Fruit fly (Drosophila melanogaster) whole organism, embryonic: ENCODE results near the gene CG32192.

Source experiments
- Abd-B ChIP-seq: fragments of 200-800 bp; sonication (Bioruptor generic); optimal IDR thresholded peaks from 2 replicates; lab custom pipeline; 2018; ENCODE audit warnings: missing biosample characterization, mild to moderate bottlenecking, missing genetic modification characterization, moderate library complexity
- Atf6 ChIP-seq: fragments of 200-800 bp; sonication (Bioruptor generic); IDR thresholded peaks from 2 replicates; pipeline ENCODE4 v1.3.6; 2022; ENCODE audit warnings: missing biosample characterization, missing genetic modification characterization
- B-H1 ChIP-seq: fragments of 200-800 bp; sonication (Bioruptor generic); IDR thresholded peaks from 3 replicates; pipeline ENCODE4 v1.3.6; 2022; ENCODE audit warnings: missing biosample characterization, missing genetic modification characterization
- CG10543 ChIP-seq: fragments of 200-800 bp; sonication (Bioruptor generic); optimal IDR thresholded peaks from 3 replicates; lab custom pipeline; 2017; ENCODE audit warnings: missing biosample characterization, mild to moderate bottlenecking, missing genetic modification characterization, moderate library complexity
- CG1233 ChIP-seq: fragments of 200-800 bp; sonication (Bioruptor generic); optimal IDR thresholded peaks from 4 replicates; lab custom pipeline; 2018; ENCODE audit warnings: missing biosample characterization, mild to moderate bottlenecking, missing genetic modification characterization
- CG12659 ChIP-seq: fragments of 200-800 bp; sonication (Bioruptor generic); optimal IDR thresholded peaks from 3 replicates; lab custom pipeline; 2017; ENCODE audit warnings: mild to moderate bottlenecking, missing biosample characterization, missing genetic modification reagents, missing genetic modification characterization
- CG12744 ChIP-seq: fragments of 200-800 bp; sonication (Bioruptor generic); optimal IDR thresholded peaks from 2 replicates; lab custom pipeline; 2016; ENCODE audit warnings: missing biosample characterization, missing genetic modification characterization
- CG12769 ChIP-seq: fragments of 200-800 bp; sonication (Bioruptor generic); optimal IDR thresholded peaks from 2 replicates; lab custom pipeline; 2019; ENCODE audit warnings: missing biosample characterization, mild to moderate bottlenecking, missing genetic modification characterization, moderate library complexity
- CG13424 ChIP-seq: fragments of 200-800 bp; sonication (Bioruptor generic); optimal IDR thresholded peaks from 2 replicates; lab custom pipeline; 2019; ENCODE audit warnings: missing biosample characterization, mild to moderate bottlenecking, missing genetic modification characterization, moderate library complexity
- CG14014 ChIP-seq: fragments of 200-800 bp; sonication (Bioruptor generic); IDR thresholded peaks from 2 replicates; pipeline ENCODE4 v1.3.6; 2022; ENCODE audit warnings: missing biosample characterization, missing genetic modification characterization
- CG15514 ChIP-seq: fragments of 200-800 bp; sonication (Bioruptor generic); optimal IDR thresholded peaks from 3 replicates; lab custom pipeline; 2017; ENCODE audit warnings: missing biosample characterization, missing genetic modification characterization, mild to moderate bottlenecking, moderate library complexity, missing genetic modification reagents
- CG2678 ChIP-seq: fragments of 200-800 bp; sonication (Bioruptor generic); optimal IDR thresholded peaks from 3 replicates; lab custom pipeline; 2019; ENCODE audit warnings: missing biosample characterization, mild to moderate bottlenecking, missing genetic modification characterization, moderate library complexity
- CG2875 ChIP-seq: fragments of 200-800 bp; sonication (Bioruptor generic); optimal IDR thresholded peaks from 2 replicates; lab custom pipeline; 2017; ENCODE audit warnings: missing biosample characterization, mild to moderate bottlenecking, missing genetic modification characterization, missing genetic modification reagents
- CG34376 ChIP-seq: fragments of 200-800 bp; sonication (Bioruptor generic); optimal IDR thresholded peaks from 2 replicates; lab custom pipeline; 2018; ENCODE audit warnings: missing biosample characterization, mild to moderate bottlenecking, missing genetic modification characterization
- CG4707 ChIP-seq: fragments of 200-800 bp; sonication (Bioruptor generic); optimal IDR thresholded peaks from 2 replicates; lab custom pipeline; 2018; ENCODE audit warnings: missing biosample characterization, mild to moderate bottlenecking, missing genetic modification characterization, moderate library complexity
- CG8290 ChIP-seq, 3 experiments: fragments of 200-800 bp; sonication (Bioruptor generic); optimal IDR thresholded peaks; 2 replicates each; lab custom pipeline; 2016 to 2019; ENCODE audit warnings: missing biosample characterization in 3 of 3, missing genetic modification characterization in 3 of 3, mild to moderate bottlenecking in 2 of 3, moderate library complexity in 1 of 3
- Deaf1 ChIP-seq: fragments of 200-800 bp; optimal IDR thresholded peaks from 3 replicates; lab custom pipeline; 2019; ENCODE audit warnings: missing biosample characterization, mild to moderate bottlenecking, missing genetic modification characterization, moderate library complexity
- Dll ChIP-seq: fragments of 200-800 bp; sonication (Bioruptor generic); IDR thresholded peaks from 4 replicates; pipeline ENCODE4 v1.3.6; 2022; ENCODE audit warnings: missing biosample characterization, missing genetic modification characterization; ENCODE audit not compliant: partially characterized antibody
- Drgx ChIP-seq: fragments of 200-800 bp; sonication (Bioruptor generic); IDR thresholded peaks from 2 replicates; pipeline ENCODE4 v1.3.6; 2022; ENCODE audit warnings: missing biosample characterization, missing genetic modification characterization
- E2f2 ChIP-seq: fragments of 200-800 bp; sonication (Bioruptor generic); IDR thresholded peaks from 2 replicates; pipeline ENCODE4 v1.3.6; 2022; ENCODE audit warnings: missing biosample characterization, missing genetic modification characterization
- GATAe ChIP-seq: fragments of 200-800 bp; sonication (Bioruptor generic); conservative IDR thresholded peaks from 2 replicates; pipeline ENCODE4 v1.3.6; 2022; ENCODE audit warnings: missing biosample characterization, missing genetic modification characterization
- HLHmδ ChIP-seq: fragments of 200-800 bp; sonication (Bioruptor generic); optimal IDR thresholded peaks from 2 replicates; lab custom pipeline; 2018; ENCODE audit warnings: missing biosample characterization, mild to moderate bottlenecking, missing genetic modification characterization, moderate library complexity
- Jarid2 ChIP-seq: fragments of 200-800 bp; sonication (Bioruptor generic); optimal IDR thresholded peaks from 3 replicates; lab custom pipeline; 2017; ENCODE audit warnings: mild to moderate bottlenecking, missing biosample characterization, missing genetic modification reagents, missing genetic modification characterization
- Med ChIP-seq: fragments of 200-800 bp; sonication (Bioruptor generic); peaks from one replicate; lab custom pipeline; 2016; ENCODE audit warnings: missing biosample characterization, missing genetic modification characterization, mild to moderate bottlenecking, inconsistent platforms, moderate library complexity
- Meics ChIP-seq: fragments of 200-800 bp; sonication (Bioruptor generic); optimal IDR thresholded peaks from 2 replicates; lab custom pipeline; 2017; ENCODE audit warnings: missing biosample characterization, mild to moderate bottlenecking, missing genetic modification characterization
- Neu2 ChIP-seq: fragments of 200-800 bp; sonication (Bioruptor generic); optimal IDR thresholded peaks from 3 replicates; lab custom pipeline; 2016; ENCODE audit warnings: missing biosample characterization, missing genetic modification characterization, borderline replicate concordance
- Oli ChIP-seq: fragments of 200-800 bp; sonication (Bioruptor generic); optimal IDR thresholded peaks from 2 replicates; lab custom pipeline; 2018; ENCODE audit warnings: missing biosample characterization, mild to moderate bottlenecking, missing genetic modification characterization, moderate library complexity
- PHDP ChIP-seq: fragments of 200-800 bp; sonication (Bioruptor generic); optimal IDR thresholded peaks from 3 replicates; lab custom pipeline; 2018; ENCODE audit warnings: missing biosample characterization, mild to moderate bottlenecking, missing genetic modification characterization, moderate library complexity
- Ptx1 ChIP-seq: fragments of 200-800 bp; sonication (Bioruptor generic); IDR thresholded peaks from 2 replicates; pipeline ENCODE4 v1.3.6; 2022; ENCODE audit warnings: missing biosample characterization, missing genetic modification characterization
- Six4 ChIP-seq: fragments of 200-800 bp; sonication (Bioruptor generic); optimal IDR thresholded peaks from 2 replicates; lab custom pipeline; 2016; ENCODE audit warnings: missing biosample characterization, missing genetic modification characterization
- Taf1 ChIP-seq: fragments of 200-800 bp; sonication (Bioruptor generic); IDR thresholded peaks from 2 replicates; pipeline ENCODE4 v1.3.6; 2022; ENCODE audit warnings: missing biosample characterization, missing genetic modification characterization
- abd-A ChIP-seq: fragments of 200-800 bp; sonication (Bioruptor generic); optimal IDR thresholded peaks from 3 replicates; lab custom pipeline; 2019; ENCODE audit warnings: missing biosample characterization, mild to moderate bottlenecking, missing genetic modification characterization, moderate library complexity
- ara ChIP-seq: fragments of 200-800 bp; sonication (Bioruptor generic); IDR thresholded peaks from 2 replicates; pipeline ENCODE4 v1.3.6; 2022; ENCODE audit warnings: missing biosample characterization, missing genetic modification characterization
- crol ChIP-seq: fragments of 200-800 bp; sonication (Bioruptor generic); IDR thresholded peaks from 2 replicates; pipeline ENCODE4 v1.3.6; 2022; ENCODE audit warnings: missing biosample characterization, missing genetic modification characterization
- crp ChIP-seq, 2 experiments: fragments of 200-800 bp; sonication (Bioruptor generic); optimal IDR thresholded peaks; 2 replicates in 1 of 2; 3 replicates in 1 of 2; lab custom pipeline; 2017; ENCODE audit warnings: missing biosample characterization in 2 of 2, missing genetic modification characterization in 2 of 2, mild to moderate bottlenecking in 1 of 2, moderate library complexity in 1 of 2
- fd64A ChIP-seq: fragments of 200-800 bp; sonication (Bioruptor generic); optimal IDR thresholded peaks from 3 replicates; lab custom pipeline; 2018; ENCODE audit warnings: missing biosample characterization, mild to moderate bottlenecking, missing genetic modification characterization
- ftz-f1 ChIP-seq: fragments of 200-800 bp; sonication (Bioruptor generic); optimal IDR thresholded peaks from 2 replicates; lab custom pipeline; 2016; ENCODE audit warnings: missing biosample characterization, missing genetic modification characterization
- gem ChIP-seq: fragments of 200-800 bp; sonication (Bioruptor generic); optimal IDR thresholded peaks from 2 replicates; lab custom pipeline; 2019; ENCODE audit warnings: missing biosample characterization, mild to moderate bottlenecking, missing genetic modification characterization, moderate library complexity
- mam ChIP-seq: fragments of 200-800 bp; sonication (Bioruptor generic); optimal IDR thresholded peaks from 3 replicates; lab custom pipeline; 2016; ENCODE audit warnings: missing biosample characterization, missing genetic modification characterization
- mirr ChIP-seq: fragments of 200-800 bp; sonication (Bioruptor generic); optimal IDR thresholded peaks from 3 replicates; lab custom pipeline; 2018; ENCODE audit warnings: missing biosample characterization, mild to moderate bottlenecking, missing genetic modification characterization
- nau ChIP-seq: fragments of 200-800 bp; sonication (Bioruptor generic); optimal IDR thresholded peaks from 3 replicates; lab custom pipeline; 2017; ENCODE audit warnings: missing biosample characterization, mild to moderate bottlenecking, missing genetic modification characterization, missing genetic modification reagents
- p53 ChIP-seq: fragments of 200-800 bp; sonication (Bioruptor generic); optimal IDR thresholded peaks from 2 replicates; lab custom pipeline; 2016; ENCODE audit warnings: missing biosample characterization, missing genetic modification characterization
- pfk ChIP-seq: fragments of 200-800 bp; sonication (Bioruptor generic); optimal IDR thresholded peaks from 2 replicates; lab custom pipeline; 2018; ENCODE audit warnings: missing biosample characterization, mild to moderate bottlenecking, missing genetic modification characterization, moderate library complexity
- pzg ChIP-seq: fragments of 200-800 bp; sonication (Bioruptor generic); optimal IDR thresholded peaks from 3 replicates; lab custom pipeline; 2018; ENCODE audit warnings: missing biosample characterization, mild to moderate bottlenecking, missing genetic modification characterization, moderate library complexity
- sug ChIP-seq: fragments of 200-800 bp; optimal IDR thresholded peaks from 2 replicates; lab custom pipeline; 2019; ENCODE audit warnings: missing biosample characterization, mild to moderate bottlenecking, missing genetic modification characterization, moderate library complexity
- trem ChIP-seq: fragments of 200-800 bp; optimal IDR thresholded peaks from 3 replicates; lab custom pipeline; 2019; ENCODE audit warnings: missing biosample characterization, mild to moderate bottlenecking, missing genetic modification characterization, moderate library complexity
- zfh2 ChIP-seq: fragments of 200-800 bp; sonication (Bioruptor generic); optimal IDR thresholded peaks from 2 replicates; lab custom pipeline; 2016; ENCODE audit warnings: missing biosample characterization, missing genetic modification characterization

CG32192 gene

DNA sequence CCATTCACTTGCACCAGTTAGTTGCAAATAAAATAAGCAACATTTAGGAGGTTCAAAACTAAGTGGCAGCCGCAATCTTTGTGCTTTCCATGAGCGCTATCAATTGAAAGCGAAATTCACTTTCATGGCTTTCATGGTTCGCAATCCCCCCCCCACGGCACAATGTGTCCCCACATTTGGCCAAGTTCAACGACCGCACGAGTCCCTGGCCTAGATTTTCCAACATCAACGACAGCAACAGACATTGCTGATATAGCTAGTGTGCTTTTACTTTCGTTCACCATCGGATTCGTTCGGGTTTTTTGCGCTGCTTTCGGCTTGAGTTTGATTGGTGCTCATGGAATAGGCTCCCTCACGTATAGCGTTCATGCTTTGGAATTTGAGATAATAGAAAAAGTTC, 16.5 kb upstream of the CG32192 start (continued):
- TF ChIP-seq CG10543 (GFP tag; lab: Kevin White, UChicago) (peak; percentile 39), crol (GFP tag; lab: Robert Waterston, UW) (peak; percentile 72), pzg (GFP tag; lab: Kevin White, UChicago) (no peak), sug (tag; lab: Kevin White, UChicago) (peak; percentile 71), CG15514 (GFP tag; lab: Kevin White, UChicago) (no peak), Deaf1 (tag; lab: Kevin White, UChicago) (peak; percentile 97), mam (no peak), abd-A (peak; percentile 31), HLHmδ (GFP tag; lab: Kevin White, UChicago) (no peak), Oli (no peak), B-H1 (GFP tag; lab: Robert Waterston, UW) (no peak), Six4 (GFP tag; lab: Kevin White, UChicago) (no peak), CG8290 (GFP tag; optimal IDR thresholded peaks at IDR 0.05; lab: Kevin White, UChicago) (no peak), CG8290 (tag; optimal IDR thresholded peaks at IDR 0.05; lab: Kevin White, UChicago) (peak in 1 of 2 experiments; percentile 51), Atf6 (GFP tag; lab: Robert Waterston, UW) (no peak), Jarid2 (GFP tag; lab: Kevin White, UChicago) (no peak), Dll (GFP tag; lab: Robert Waterston, UW) (no peak), Abd-B (GFP tag; lab: Kevin White, UChicago) (no peak), CG34376 (GFP tag; lab: Kevin White, UChicago) (peak; percentile 51), CG12769 (tag; lab: Kevin White, UChicago) (peak; percentile 20), mirr (GFP tag; lab: Kevin White, UChicago) (peak; percentile 87), ftz-f1 (GFP tag; lab: Kevin White, UChicago) (peak; percentile 99), Drgx (GFP tag; lab: Robert Waterston, UW) (0 out of 2 replicates have a peak, but pooled peaks have one; percentile 15), GATAe (GFP tag; lab: Robert Waterston, UW) (peak; percentile 36; the same call in 1 of the 2 replicates), CG4707 (GFP tag; lab: Kevin White, UChicago) (no peak), Med (GFP tag; lab: Kevin White, UChicago) (peak; percentile 64)
- TF ChIP-seq, all 482 proteins: peak for 23

DNA sequence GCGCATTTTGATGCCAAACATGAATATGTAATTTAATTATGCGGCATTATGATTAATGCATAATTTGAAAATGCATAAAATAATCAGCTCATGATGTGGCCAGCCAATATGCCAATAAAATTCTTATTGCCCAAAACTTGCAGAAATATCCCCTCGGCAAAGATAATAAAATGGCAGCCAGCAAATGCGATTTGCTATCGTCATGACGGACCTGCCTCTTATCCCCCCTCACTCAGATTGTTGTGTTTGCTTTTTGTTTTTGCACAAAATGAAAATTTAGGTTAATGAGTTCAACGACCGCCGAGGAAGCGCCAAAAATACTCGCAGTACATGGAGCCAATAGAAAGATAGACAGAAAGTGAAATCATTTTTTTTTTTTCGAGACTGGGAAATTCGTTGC, 15.5 kb upstream of the CG32192 start:
- TF ChIP-seq CG1233 (GFP tag; lab: Kevin White, UChicago) = no peak
- no peak for TF ChIP-seq CG13424 (tag; lab: Kevin White, UChicago)
- peak; percentile 55 for TF ChIP-seq Med (GFP tag; lab: Kevin White, UChicago)
- TF ChIP-seq GATAe (GFP tag; lab: Robert Waterston, UW) = peak; percentile 49; the same call in 1 of the 2 replicates
- no peak for TF ChIP-seq PHDP (tag; lab: Kevin White, UChicago)

DNA sequence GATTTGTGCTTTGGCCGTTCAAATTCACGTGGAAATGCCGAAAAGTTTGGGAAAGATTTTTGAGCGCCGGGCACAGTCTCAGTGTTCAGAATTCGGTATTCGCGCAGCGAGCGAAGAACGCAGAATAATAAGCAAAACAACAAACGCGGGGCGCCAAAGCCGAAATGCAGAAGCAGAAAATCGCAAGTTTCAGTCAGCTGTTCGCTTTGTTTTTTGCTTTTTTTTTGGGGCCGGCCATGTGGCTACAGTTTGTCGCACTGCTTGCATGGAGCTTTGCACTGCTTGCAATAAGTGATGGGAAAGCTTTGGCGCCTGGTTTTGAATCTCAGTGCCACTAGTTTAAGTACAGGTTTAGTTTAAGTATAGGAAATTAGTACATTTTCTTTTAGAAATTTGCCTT, 14.2 kb upstream of the CG32192 start:
- TF ChIP-seq Ptx1 (GFP tag; lab: Robert Waterston, UW) (no peak), p53 (no peak), E2f2 (peak; percentile 92), nau (no peak), ara (GFP tag; lab: Robert Waterston, UW) (no peak), trem (tag; lab: Kevin White, UChicago) (no peak), crp (GFP tag; optimal IDR thresholded peaks at IDR 0.05; lab: Kevin White, UChicago) (peak; percentile 23 to 91), Taf1 (GFP tag; lab: Robert Waterston, UW) (no peak), gem (no peak), fd64A (GFP tag; lab: Kevin White, UChicago) (no peak), CG2678 (tag; lab: Kevin White, UChicago) (no peak), CG12744 (GFP tag; lab: Kevin White, UChicago) (no peak), Neu2 (GFP tag; lab: Kevin White, UChicago) (no peak), CG12659 (peak; percentile 19), CG14014 (GFP tag; lab: Robert Waterston, UW) (no peak; the same call in 1 of the 2 replicates), zfh2 (no peak), pfk (GFP tag; lab: Kevin White, UChicago) (no peak), Meics (GFP tag; lab: Kevin White, UChicago) (no peak), CG2875 (GFP tag; lab: Kevin White, UChicago) (no peak)
